Worm (Caenorhabditis elegans): ENCODE measurements around the gene mrpl-11.

mrpl-11 gene

DNA sequence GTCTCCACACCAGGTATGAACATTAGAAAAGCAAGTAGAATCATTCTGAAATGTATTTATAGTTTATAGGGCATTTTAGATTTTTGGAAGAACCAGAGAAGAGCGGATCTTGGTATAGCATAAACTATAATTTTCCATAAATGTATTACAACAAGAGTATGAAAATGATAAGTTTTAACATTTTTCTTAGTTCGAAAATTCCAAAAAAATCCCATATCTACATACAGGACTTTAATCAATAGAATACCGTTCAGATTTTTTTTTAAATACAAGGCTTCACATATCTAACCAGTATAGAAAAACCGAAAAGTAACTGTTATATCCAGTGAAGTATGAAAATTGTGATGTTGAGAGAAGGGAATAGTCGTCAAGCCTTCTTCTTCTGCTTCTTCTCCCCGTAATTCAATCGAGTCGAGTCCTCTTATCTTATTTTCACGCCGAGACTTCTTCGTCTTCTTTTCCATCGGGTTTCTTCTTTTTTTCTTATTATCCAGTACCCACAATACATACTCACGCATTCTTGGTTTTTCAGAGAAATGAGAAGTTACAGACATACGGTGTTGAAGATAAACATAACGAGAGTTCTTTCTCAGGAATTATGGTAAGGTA lies 26.5 kb downstream of the mrpl-11 start, which contains the start of gene ZK370.6:
Gene ZK370.6 (minus strand): TSS at position 51 of the 609 bp plus-strand sequence.
- TF ChIP-seq hmbx-1 (tag; optimal IDR thresholded peaks at IDR 0.05) (no peak), sea-1 (GFP tag; conservative IDR thresholded peaks at IDR 0.05) (no peak), flt-1 (GFP tag; IDR thresholded peaks at IDR 0.05) (no peak), F13C5.2 (tag; optimal IDR thresholded peaks at IDR 0.05) (no peak), tbx-11 (GFP tag; IDR thresholded peaks at IDR 0.05) (no peak), hnd-1 (tag; optimal IDR thresholded peaks at IDR 0.05) (no peak), tra-4 (tag; optimal IDR thresholded peaks at IDR 0.05) (no peak), ets-7 (tag; optimal IDR thresholded peaks at IDR 0.05) (no peak), hmg-4 (GFP tag; optimal IDR thresholded peaks at IDR 0.05) (no peak), pes-1 (GFP tag; IDR thresholded peaks at IDR 0.05) (no peak), aly-1 (tag; optimal IDR thresholded peaks at IDR 0.05) (no peak), tbx-37 (GFP tag; conservative IDR thresholded peaks at IDR 0.05) (no peak), B0310.2 (tag; optimal IDR thresholded peaks at IDR 0.05) (no peak), scrt-1 (GFP tag; IDR thresholded peaks at IDR 0.05) (no peak), ceh-36 (tag; optimal IDR thresholded peaks at IDR 0.05) (no peak), ceh-13 (GFP tag; optimal IDR thresholded peaks at IDR 0.05) (no peak), ama-1 (optimal IDR thresholded peaks at IDR 0.05) (no peak)

DNA sequence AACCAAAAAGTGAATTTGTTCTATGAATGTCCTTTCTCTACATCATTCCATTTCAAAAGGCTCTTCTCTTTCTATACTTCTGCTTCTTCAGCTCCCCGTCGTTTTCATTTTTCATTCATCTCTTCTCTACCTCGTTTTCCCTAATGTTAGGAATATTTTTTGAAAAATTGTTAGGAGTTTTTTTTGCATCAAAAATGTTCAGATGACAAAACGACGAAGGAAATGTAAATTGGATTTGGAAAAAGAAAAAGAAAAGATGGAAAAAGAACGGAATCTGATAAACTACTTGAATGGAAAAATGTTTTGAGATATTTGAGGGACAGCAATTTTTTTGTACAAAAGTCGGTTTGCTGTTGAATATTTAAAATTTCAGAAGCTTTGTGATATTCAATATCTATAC lies 27.3 kb downstream of the mrpl-11 start:
- TF ChIP-seq hmbx-1 (tag; optimal IDR thresholded peaks at IDR 0.05) (no peak), tbx-37 (GFP tag; conservative IDR thresholded peaks at IDR 0.05) (no peak), ets-7 (tag; optimal IDR thresholded peaks at IDR 0.05) (no peak), hnd-1 (tag; optimal IDR thresholded peaks at IDR 0.05) (no peak), scrt-1 (GFP tag; IDR thresholded peaks at IDR 0.05) (no peak), ceh-36 (tag; optimal IDR thresholded peaks at IDR 0.05) (no peak)

DNA sequence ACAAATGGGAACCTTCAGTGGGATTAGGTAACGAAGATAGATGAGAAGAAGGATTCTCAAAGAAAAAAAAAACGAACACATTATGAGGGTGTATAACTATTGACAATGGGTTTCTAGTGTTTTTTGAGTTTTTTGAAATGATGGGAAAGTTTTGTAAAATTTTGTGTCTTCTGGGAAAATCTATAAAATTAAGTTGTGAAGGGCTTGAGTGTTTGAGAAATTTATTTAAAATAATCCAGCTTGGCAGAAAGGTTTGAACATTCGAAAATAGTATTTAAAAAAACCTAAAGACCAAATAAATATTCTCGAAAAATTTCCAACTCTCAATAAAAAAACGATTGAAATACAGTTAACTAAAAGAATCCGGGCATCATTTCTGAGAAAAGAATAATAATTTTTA lies 27.8 kb downstream of the mrpl-11 start:
- TF ChIP-seq tra-4 (tag; optimal IDR thresholded peaks at IDR 0.05) (no peak), tbx-11 (GFP tag; IDR thresholded peaks at IDR 0.05) (no peak), aly-1 (tag; optimal IDR thresholded peaks at IDR 0.05) (no peak), ama-1 (optimal IDR thresholded peaks at IDR 0.05) (no peak), flt-1 (GFP tag; IDR thresholded peaks at IDR 0.05) (no peak), hmg-4 (GFP tag; optimal IDR thresholded peaks at IDR 0.05) (no peak), hnd-1 (tag; optimal IDR thresholded peaks at IDR 0.05) (no peak), ceh-13 (GFP tag; optimal IDR thresholded peaks at IDR 0.05) (no peak), hmbx-1 (tag; optimal IDR thresholded peaks at IDR 0.05) (no peak), pes-1 (GFP tag; IDR thresholded peaks at IDR 0.05) (no peak), tbx-37 (GFP tag; conservative IDR thresholded peaks at IDR 0.05) (no peak), F13C5.2 (tag; optimal IDR thresholded peaks at IDR 0.05) (no peak), ets-7 (tag; optimal IDR thresholded peaks at IDR 0.05) (no peak), B0310.2 (tag; optimal IDR thresholded peaks at IDR 0.05) (no peak), sea-1 (GFP tag; conservative IDR thresholded peaks at IDR 0.05) (no peak), ceh-36 (tag; optimal IDR thresholded peaks at IDR 0.05) (no peak), scrt-1 (GFP tag; IDR thresholded peaks at IDR 0.05) (no peak)

DNA sequence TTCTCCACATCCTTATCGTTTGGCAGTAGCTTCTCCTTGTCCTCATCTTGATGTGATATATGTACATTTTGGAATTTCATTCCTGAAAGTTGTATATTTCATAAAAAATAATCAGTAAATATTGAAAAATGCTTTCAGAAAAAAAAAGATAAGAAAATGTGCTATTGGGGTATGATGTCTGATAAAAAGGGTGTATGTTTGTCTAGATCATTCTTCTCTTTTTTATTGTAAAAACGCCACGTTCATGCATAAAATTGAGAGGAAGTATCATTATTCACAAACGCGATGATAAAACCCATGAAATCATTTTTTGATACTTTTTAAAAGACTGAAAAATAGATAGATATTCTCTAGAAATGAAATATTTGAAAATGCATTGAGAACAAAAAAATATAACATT lies 31.2 kb downstream of the mrpl-11 start:
- TF ChIP-seq tra-4 (tag; optimal IDR thresholded peaks at IDR 0.05), result no peak
- no peak for TF ChIP-seq hmbx-1 (tag; optimal IDR thresholded peaks at IDR 0.05)
- TF ChIP-seq tbx-37 (GFP tag; conservative IDR thresholded peaks at IDR 0.05), result no peak
- TF ChIP-seq aly-1 (tag; optimal IDR thresholded peaks at IDR 0.05), result no peak

DNA sequence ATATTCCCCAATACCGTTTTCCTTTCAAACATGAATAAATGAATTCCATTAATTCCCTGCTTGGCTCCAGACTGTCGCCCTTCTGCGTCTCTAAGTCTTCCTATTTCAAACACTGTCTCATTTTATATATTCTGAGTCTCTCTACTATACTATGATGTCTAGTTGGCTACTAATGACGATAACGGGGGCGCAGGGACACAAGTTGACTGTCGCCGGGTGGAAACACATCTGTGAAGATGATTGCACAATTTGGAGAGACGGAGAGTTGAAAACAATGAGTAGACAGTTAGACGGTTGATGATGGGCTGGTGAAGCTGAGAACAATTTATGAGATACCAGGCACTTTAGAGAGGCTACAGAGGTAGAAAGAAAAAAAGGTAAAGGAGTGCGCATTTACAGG lies 32.0 kb downstream of the mrpl-11 start, which contains the start of gene sma-2:
Gene sma-2 (plus strand): TSS at position 194 of the 400 bp plus-strand sequence.
- TF ChIP-seq ets-7 (tag; optimal IDR thresholded peaks at IDR 0.05), result no peak
- TF ChIP-seq sea-1 (GFP tag; conservative IDR thresholded peaks at IDR 0.05), result no peak
- no peak for TF ChIP-seq B0310.2 (tag; optimal IDR thresholded peaks at IDR 0.05)
- TF ChIP-seq hmbx-1 (tag; optimal IDR thresholded peaks at IDR 0.05), result no peak
- no peak for TF ChIP-seq ceh-13 (GFP tag; optimal IDR thresholded peaks at IDR 0.05)
- no peak for TF ChIP-seq pes-1 (GFP tag; IDR thresholded peaks at IDR 0.05)

DNA sequence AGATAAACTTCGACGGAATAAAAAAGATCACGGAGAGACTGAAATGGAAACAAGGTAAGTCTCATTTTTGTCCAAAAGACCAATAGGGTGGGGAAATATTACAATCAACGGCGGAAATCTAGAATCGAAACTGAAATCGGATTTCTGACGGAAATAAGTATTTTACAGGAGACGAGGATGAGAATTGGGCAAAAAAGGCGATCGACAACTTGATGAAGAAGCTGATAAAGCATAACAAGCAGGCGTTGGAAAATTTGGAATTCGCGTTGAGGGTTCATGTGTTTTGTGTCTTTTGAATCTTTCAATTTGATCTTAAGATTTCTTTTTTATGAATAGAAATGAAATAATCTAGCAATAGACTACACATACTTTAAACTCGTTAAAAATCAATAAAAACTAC lies 33.2 kb downstream of the mrpl-11 start, which contains the start of gene ugtp-1:
Gene ugtp-1 (minus strand): TSS at position 101 of the 400 bp plus-strand sequence.
- no peak for TF ChIP-seq aly-1 (tag; optimal IDR thresholded peaks at IDR 0.05)
- TF ChIP-seq ama-1 (optimal IDR thresholded peaks at IDR 0.05), result no peak
- no peak for TF ChIP-seq ets-7 (tag; optimal IDR thresholded peaks at IDR 0.05)
- no peak for TF ChIP-seq tra-4 (tag; optimal IDR thresholded peaks at IDR 0.05)
- TF ChIP-seq ceh-13 (GFP tag; optimal IDR thresholded peaks at IDR 0.05), result no peak
- no peak for TF ChIP-seq sea-1 (GFP tag; conservative IDR thresholded peaks at IDR 0.05)
- no peak for TF ChIP-seq B0310.2 (tag; optimal IDR thresholded peaks at IDR 0.05)
- TF ChIP-seq ceh-36 (tag; optimal IDR thresholded peaks at IDR 0.05), result no peak
- no peak for TF ChIP-seq F13C5.2 (tag; optimal IDR thresholded peaks at IDR 0.05)
- TF ChIP-seq tbx-37 (GFP tag; conservative IDR thresholded peaks at IDR 0.05), result no peak
- no peak for TF ChIP-seq hmbx-1 (tag; optimal IDR thresholded peaks at IDR 0.05)
- no peak for TF ChIP-seq tbx-11 (GFP tag; IDR thresholded peaks at IDR 0.05)
- TF ChIP-seq scrt-1 (GFP tag; IDR thresholded peaks at IDR 0.05), result no peak
- TF ChIP-seq hnd-1 (tag; optimal IDR thresholded peaks at IDR 0.05), result no peak
- no peak for TF ChIP-seq flt-1 (GFP tag; IDR thresholded peaks at IDR 0.05)
- TF ChIP-seq hmg-4 (GFP tag; optimal IDR thresholded peaks at IDR 0.05), result no peak
- TF ChIP-seq pes-1 (GFP tag; IDR thresholded peaks at IDR 0.05), result no peak

DNA sequence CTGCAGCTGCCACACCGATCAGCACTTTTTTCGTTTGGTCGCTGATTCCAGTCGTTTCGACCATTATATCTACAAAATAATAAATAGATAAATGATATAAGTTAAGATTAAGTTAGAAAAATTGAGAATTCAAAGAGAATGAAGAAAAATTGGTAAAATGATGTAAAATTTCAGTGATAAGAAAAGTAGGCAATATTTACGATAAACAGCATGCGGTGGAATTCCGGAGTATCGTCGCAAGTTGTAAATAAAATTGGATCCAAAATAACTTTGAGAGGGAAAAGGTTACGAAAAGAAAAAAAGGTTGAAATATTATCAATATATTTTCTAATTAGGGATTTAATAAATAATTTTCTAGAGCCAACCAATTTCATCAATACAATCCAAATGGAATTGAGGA lies 37.2 kb downstream of the mrpl-11 start, which contains the start of gene tomm-70:
Gene tomm-70 (minus strand): TSS at position 69 of the 400 bp plus-strand sequence.
- TF ChIP-seq pes-1 (GFP tag; IDR thresholded peaks at IDR 0.05) (no peak), hnd-1 (tag; optimal IDR thresholded peaks at IDR 0.05) (no peak)
